Worm (Caenorhabditis elegans) whole organism, early embryonic: ENCODE results near the gene gdh-1.

Experiments used
- B0310.2 ChIP-seq: sonication (generic microtip); optimal IDR thresholded peaks from 2 replicates; lab custom pipeline; 2016; ENCODE audit warnings: mild to moderate bottlenecking, missing genetic modification characterization, missing compliant biosample characterization
- F13C5.2 ChIP-seq: sonication (generic microtip); optimal IDR thresholded peaks from 2 replicates; lab custom pipeline; 2017; ENCODE audit warnings: mild to moderate bottlenecking, missing genetic modification characterization, inconsistent platforms, missing compliant biosample characterization
- aly-1 ChIP-seq: sonication (generic microtip); optimal IDR thresholded peaks from 2 replicates; lab custom pipeline; 2016; ENCODE audit warnings: missing genetic modification characterization, missing compliant biosample characterization
- ama-1 ChIP-seq: fragments of 150-350 bp; optimal IDR thresholded peaks from 2 replicates; lab custom pipeline; 2014
- ceh-13 ChIP-seq: fragments of 200-800 bp; sonication (Bioruptor generic); optimal IDR thresholded peaks from 2 replicates; lab custom pipeline; 2018; ENCODE audit warnings: mild to moderate bottlenecking, missing genetic modification characterization, missing compliant biosample characterization
- ceh-36 ChIP-seq: sonication (generic microtip); optimal IDR thresholded peaks from 2 replicates; lab custom pipeline; 2016; ENCODE audit warnings: missing genetic modification characterization, inconsistent platforms, missing compliant biosample characterization
- ets-7 ChIP-seq: sonication (generic microtip); optimal IDR thresholded peaks from 2 replicates; lab custom pipeline; 2016; ENCODE audit warnings: missing genotype, missing genetic modification characterization, missing compliant biosample characterization
- flt-1 ChIP-seq: fragments of 200-800 bp; sonication (Bioruptor generic); IDR thresholded peaks from 2 replicates; pipeline ENCODE4 v1.3.6; 2022; ENCODE audit warnings: missing genetic modification characterization, missing compliant biosample characterization
- hmbx-1 ChIP-seq: sonication (generic microtip); optimal IDR thresholded peaks from 2 replicates; lab custom pipeline; 2016; ENCODE audit warnings: mild to moderate bottlenecking, missing genetic modification characterization, missing compliant biosample characterization
- hmg-4 ChIP-seq: fragments of 200-800 bp; sonication (Bioruptor generic); optimal IDR thresholded peaks from 2 replicates; lab custom pipeline; 2018; ENCODE audit warnings: mild to moderate bottlenecking, missing genetic modification characterization, missing compliant biosample characterization
- hnd-1 ChIP-seq: sonication (generic microtip); optimal IDR thresholded peaks from 2 replicates; lab custom pipeline; 2016; ENCODE audit warnings: missing genetic modification characterization, missing compliant biosample characterization
- pes-1 ChIP-seq: fragments of 200-800 bp; sonication (Bioruptor generic); IDR thresholded peaks from 2 replicates; pipeline ENCODE4 v1.3.6; 2022; ENCODE audit warnings: missing genetic modification reagents, missing genetic modification characterization, missing compliant biosample characterization
- scrt-1 ChIP-seq: fragments of 200-800 bp; sonication (Bioruptor generic); IDR thresholded peaks from 2 replicates; pipeline ENCODE4 v1.3.6; 2022; ENCODE audit warnings: missing genetic modification characterization, missing compliant biosample characterization
- sea-1 ChIP-seq: fragments of 200-800 bp; sonication (Bioruptor generic); conservative IDR thresholded peaks from 2 replicates; pipeline ENCODE4 v1.3.6; 2022; ENCODE audit warnings: missing genetic modification characterization, missing compliant biosample characterization
- tbx-11 ChIP-seq: fragments of 200-800 bp; sonication (Bioruptor generic); IDR thresholded peaks from 2 replicates; pipeline ENCODE4 v1.3.6; 2022; ENCODE audit warnings: missing genetic modification characterization, missing compliant biosample characterization
- tbx-37 ChIP-seq: fragments of 200-800 bp; sonication (Bioruptor generic); conservative IDR thresholded peaks from 2 replicates; pipeline ENCODE4 v1.3.6; 2022; ENCODE audit warnings: missing genetic modification reagents, missing genetic modification characterization, missing compliant biosample characterization
- tra-4 ChIP-seq: sonication (generic microtip); optimal IDR thresholded peaks from 2 replicates; lab custom pipeline; 2017; ENCODE audit warnings: missing genetic modification characterization, missing compliant biosample characterization

gdh-1 gene

DNA sequence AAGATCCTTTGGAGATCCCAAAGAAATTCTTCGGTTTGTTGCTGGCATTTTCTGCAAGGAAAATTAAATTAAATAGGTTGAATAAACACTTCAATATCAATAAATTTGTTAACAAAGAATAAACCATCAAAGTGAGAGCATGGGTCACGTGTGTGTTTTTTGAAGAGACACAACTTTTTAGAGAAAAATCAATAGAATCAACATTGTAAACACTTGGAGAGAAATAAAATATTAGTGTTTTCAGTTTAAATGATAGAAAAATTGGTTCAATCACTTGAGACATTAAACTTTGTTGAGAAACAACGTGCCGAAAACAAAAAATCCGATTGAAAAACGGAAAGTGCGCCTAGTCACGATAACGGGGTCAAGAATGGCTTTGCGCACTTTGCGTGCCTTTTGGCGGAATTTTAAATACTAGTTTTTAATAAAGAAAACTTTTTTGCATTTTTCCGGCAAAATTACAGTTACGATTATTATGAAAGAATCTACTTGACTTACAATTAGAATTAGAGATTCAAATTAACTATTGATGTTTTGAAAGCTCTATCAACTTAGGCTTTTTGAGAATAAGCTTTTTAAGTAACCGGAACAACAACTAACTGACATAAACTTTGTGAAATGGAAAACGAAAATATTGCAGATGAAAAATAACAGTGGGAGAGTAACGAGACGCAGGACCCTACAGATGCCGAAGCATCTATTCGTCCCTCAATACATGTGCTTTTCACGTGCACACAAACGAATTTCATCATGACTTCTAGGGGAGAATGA lies 8.6 kb downstream of the gdh-1 start, which contains the start of gene ZK829.7:
ZK829.7 (minus strand) TSS at position 51 of the 771 bp plus-strand sequence.
- no peak for TF ChIP-seq ceh-13
- peak; percentile 42; the same call in 1 of the 2 replicates for TF ChIP-seq flt-1
- TF ChIP-seq scrt-1 (GFP tag; lab: Robert Waterston, UW), result no peak

- TF ChIP-seq F13C5.2 (no peak), B0310.2 (tag; lab: Kevin White, UChicago) (no peak), scrt-1 (GFP tag; lab: Robert Waterston, UW) (no peak), hnd-1 (tag; lab: Kevin White, UChicago) (no peak), ceh-13 (no peak), hmbx-1 (tag; lab: Kevin White, UChicago) (no peak), tbx-37 (GFP tag; lab: Robert Waterston, UW) (no peak), flt-1 (no peak), ets-7 (tag; lab: Kevin White, UChicago) (no peak), sea-1 (GFP tag; lab: Robert Waterston, UW) (no peak), hmg-4 (GFP tag; lab: Kevin White, UChicago) (no peak), ceh-36 (tag; lab: Kevin White, UChicago) (no peak), ama-1 (lab: Kevin White, UChicago) (no peak), tra-4 (tag; lab: Kevin White, UChicago) (no peak)
Measured at ce11 chrIV:11965327-11965726, 12.3 kb downstream of the gdh-1 start, which contains the start of gene srj-1. Gene srj-1 (minus strand): TSS chrIV:11965427.

ce11 chrIV:11970171-11970570 lies 17.1 kb downstream of the gdh-1 start, which contains the start of gene ZK829.9:
Gene ZK829.9 (plus strand): TSS chrIV:11970534.
- TF ChIP-seq ama-1 (lab: Kevin White, UChicago) (no peak), pes-1 (no peak), ets-7 (tag; lab: Kevin White, UChicago) (no peak), hnd-1 (tag; lab: Kevin White, UChicago) (no peak), F13C5.2 (no peak), flt-1 (no peak), sea-1 (GFP tag; lab: Robert Waterston, UW) (no peak), tbx-11 (GFP tag; lab: Robert Waterston, UW) (no peak), hmg-4 (GFP tag; lab: Kevin White, UChicago) (no peak), hmbx-1 (tag; lab: Kevin White, UChicago) (no peak), ceh-13 (no peak), B0310.2 (tag; lab: Kevin White, UChicago) (no peak), tra-4 (tag; lab: Kevin White, UChicago) (no peak), ceh-36 (tag; lab: Kevin White, UChicago) (no peak), tbx-37 (GFP tag; lab: Robert Waterston, UW) (no peak), scrt-1 (GFP tag; lab: Robert Waterston, UW) (no peak), aly-1 (no peak)

ce11 chrIV:11986407-11986806 lies 33.4 kb downstream of the gdh-1 start:
- no peak for TF ChIP-seq hnd-1 (tag; lab: Kevin White, UChicago)
- no peak for TF ChIP-seq tbx-11 (GFP tag; lab: Robert Waterston, UW)
- no peak for TF ChIP-seq tra-4 (tag; lab: Kevin White, UChicago)
- no peak for TF ChIP-seq F13C5.2
- no peak for TF ChIP-seq flt-1
- TF ChIP-seq tbx-37 (GFP tag; lab: Robert Waterston, UW), result no peak
- TF ChIP-seq ama-1 (lab: Kevin White, UChicago), result no peak
- TF ChIP-seq sea-1 (GFP tag; lab: Robert Waterston, UW), result no peak
- TF ChIP-seq pes-1, result no peak
- TF ChIP-seq aly-1, result no peak
